Worm (Caenorhabditis elegans) whole organism, L4 larva: ENCODE measurements around the gene spc-2.

Experiments
- lin-39 ChIP-seq: fragments of 150-350 bp; optimal IDR thresholded peaks from 2 replicates; lab custom pipeline; 2014; ENCODE audit warnings: missing biosample characterization, missing genetic modification reagents, missing genetic modification characterization
- nhr-25 ChIP-seq: sonication (generic microtip); optimal IDR thresholded peaks from 2 replicates; lab custom pipeline; 2017; ENCODE audit warnings: missing genetic modification characterization, mild to moderate bottlenecking, missing compliant biosample characterization, antibody characterized with exemption, moderate library complexity, borderline replicate concordance; ENCODE audit not compliant: insufficient read depth

DNA sequence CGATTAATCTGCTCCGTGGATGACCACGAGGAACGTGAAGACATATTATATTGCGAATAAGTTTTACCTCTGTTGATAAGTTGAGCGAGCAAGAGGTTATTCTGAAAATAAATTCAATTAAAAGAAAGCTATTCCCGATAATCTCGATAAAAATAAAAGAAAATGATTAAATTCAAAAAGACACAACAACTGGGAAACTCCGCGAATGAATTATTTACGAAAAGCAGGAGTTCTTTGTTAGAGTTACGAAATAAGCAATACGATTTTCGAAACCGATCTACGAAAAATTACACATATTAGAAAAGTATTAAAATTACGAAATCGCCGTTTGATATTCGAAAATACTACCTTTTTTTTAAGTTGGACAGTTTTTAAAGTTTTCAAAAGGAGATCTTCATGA, 18.4 kb upstream of the spc-2 start, which contains the start of gene bath-42:
- no peak for TF ChIP-seq lin-39 (tag; lab: Kevin White, UChicago)
- no peak for TF ChIP-seq nhr-25 (tag; lab: Kevin White, UChicago)
